Fruit fly (Drosophila melanogaster) whole organism, embryonic: ENCODE results near the gene CG33552.

Experiments used
- Ada2b ChIP-seq: fragments of 200-800 bp; sonication (Bioruptor generic); IDR thresholded peaks from 2 replicates; pipeline ENCODE4 v1.3.6; 2022; ENCODE audit warnings: missing biosample characterization, missing genetic modification characterization
- BEAF-32 ChIP-seq: fragments of 200-800 bp; sonication (Bioruptor generic); optimal IDR thresholded peaks from 3 replicates; lab custom pipeline; 2017; ENCODE audit warnings: missing biosample characterization, missing genetic modification characterization, mild to moderate bottlenecking, moderate library complexity, missing genetic modification reagents
- Bteb2 ChIP-seq: fragments of 200-800 bp; sonication (Bioruptor generic); optimal IDR thresholded peaks from 2 replicates; lab custom pipeline; 2016; ENCODE audit warnings: missing biosample characterization, missing genetic modification characterization
- CG10654 ChIP-seq: fragments of 200-800 bp; sonication (Bioruptor generic); optimal IDR thresholded peaks from 2 replicates; lab custom pipeline; 2016; ENCODE audit warnings: missing biosample characterization, missing genetic modification characterization
- CG11093 ChIP-seq: fragments of 200-800 bp; sonication (Bioruptor generic); IDR thresholded peaks from 3 replicates; pipeline ENCODE4 v1.3.6; 2022; ENCODE audit warnings: missing biosample characterization, missing genetic modification characterization
- CG11456 ChIP-seq: fragments of 200-800 bp; sonication (Bioruptor generic); IDR thresholded peaks from 3 replicates; pipeline ENCODE4 v1.3.6; 2022; ENCODE audit warnings: missing biosample characterization, missing genetic modification characterization
- CG1233 ChIP-seq: fragments of 200-800 bp; sonication (Bioruptor generic); optimal IDR thresholded peaks from 4 replicates; lab custom pipeline; 2018; ENCODE audit warnings: missing biosample characterization, mild to moderate bottlenecking, missing genetic modification characterization
- CG12769 ChIP-seq: fragments of 200-800 bp; sonication (Bioruptor generic); optimal IDR thresholded peaks from 2 replicates; lab custom pipeline; 2019; ENCODE audit warnings: missing biosample characterization, mild to moderate bottlenecking, missing genetic modification characterization, moderate library complexity
- CG13296 ChIP-seq: fragments of 200-800 bp; sonication (Bioruptor generic); optimal IDR thresholded peaks from 3 replicates; lab custom pipeline; 2018; ENCODE audit warnings: missing biosample characterization, mild to moderate bottlenecking, missing genetic modification characterization
- CG14710 ChIP-seq: fragments of 200-800 bp; sonication (Bioruptor generic); optimal IDR thresholded peaks from 3 replicates; lab custom pipeline; 2019; ENCODE audit warnings: missing biosample characterization, mild to moderate bottlenecking, missing genetic modification characterization, moderate library complexity
- CG14860 ChIP-seq: fragments of 200-800 bp; sonication (Bioruptor generic); IDR thresholded peaks from 3 replicates; pipeline ENCODE4 v1.3.6; 2022; ENCODE audit warnings: missing biosample characterization, missing genetic modification characterization; ENCODE audit not compliant: partially characterized antibody
- CG1603 ChIP-seq: fragments of 200-800 bp; sonication (Bioruptor generic); optimal IDR thresholded peaks from 2 replicates; lab custom pipeline; 2019; ENCODE audit warnings: missing biosample characterization, mild to moderate bottlenecking, missing genetic modification characterization, moderate library complexity
- CG17829 ChIP-seq: fragments of 200-800 bp; optimal IDR thresholded peaks from 2 replicates; lab custom pipeline; 2019; ENCODE audit warnings: missing biosample characterization, mild to moderate bottlenecking, missing genetic modification characterization, moderate library complexity
- CG2116 ChIP-seq: fragments of 200-800 bp; sonication (Bioruptor generic); optimal IDR thresholded peaks from 3 replicates; lab custom pipeline; 2018; ENCODE audit warnings: missing biosample characterization, mild to moderate bottlenecking, missing genetic modification characterization
- CG30020 ChIP-seq: fragments of 200-800 bp; optimal IDR thresholded peaks from 2 replicates; lab custom pipeline; 2019; ENCODE audit warnings: missing biosample characterization, mild to moderate bottlenecking, missing genetic modification characterization, moderate library complexity
- CG30403 ChIP-seq: fragments of 200-800 bp; sonication (Bioruptor generic); optimal IDR thresholded peaks from 3 replicates; lab custom pipeline; 2016; ENCODE audit warnings: missing biosample characterization, missing genetic modification characterization
- CG3065 ChIP-seq: fragments of 200-800 bp; sonication (Bioruptor generic); optimal IDR thresholded peaks from 2 replicates; lab custom pipeline; 2016; ENCODE audit warnings: missing biosample characterization, missing genetic modification characterization
- CG32772 ChIP-seq: fragments of 200-800 bp; sonication (Bioruptor generic); IDR thresholded peaks from 2 replicates; pipeline ENCODE4 v1.3.6; 2022; ENCODE audit warnings: missing biosample characterization, missing genetic modification characterization
- CG34422 ChIP-seq: fragments of 200-800 bp; sonication (Bioruptor generic); IDR thresholded peaks from 3 replicates; pipeline ENCODE4 v1.3.6; 2022; ENCODE audit warnings: missing biosample characterization, missing genetic modification characterization
- CG3838 ChIP-seq: fragments of 200-800 bp; sonication (Bioruptor generic); optimal IDR thresholded peaks from 3 replicates; lab custom pipeline; 2016; ENCODE audit warnings: missing biosample characterization, missing genetic modification characterization
- CG7987 ChIP-seq: fragments of 200-800 bp; sonication (Bioruptor generic); optimal IDR thresholded peaks from 2 replicates; lab custom pipeline; 2018; ENCODE audit warnings: missing biosample characterization, mild to moderate bottlenecking, missing genetic modification characterization, moderate library complexity
- CG8089 ChIP-seq: fragments of 200-800 bp; sonication (Bioruptor generic); optimal IDR thresholded peaks from 3 replicates; lab custom pipeline; 2016; ENCODE audit warnings: missing biosample characterization, missing genetic modification characterization
- D ChIP-seq, 2 experiments: fragments of 200-800 bp in 1 of 2; fragments of >200 bp in 1 of 2; sonication (Bioruptor generic) in 1 of 2; optimal IDR thresholded peaks; 2 replicates in 1 of 2; 3 replicates in 1 of 2; lab custom pipeline; 2017; ENCODE audit warnings: mild to moderate bottlenecking in 1 of 2, missing biosample characterization in 1 of 2, missing genetic modification characterization in 1 of 2, missing genetic modification reagents in 1 of 2
- Doc3 ChIP-seq: fragments of 200-800 bp; sonication (Bioruptor generic); IDR thresholded peaks from 3 replicates; pipeline ENCODE4 v1.3.6; 2022; ENCODE audit warnings: missing biosample characterization, missing genetic modification characterization; ENCODE audit not compliant: partially characterized antibody
- Drgx ChIP-seq: fragments of 200-800 bp; sonication (Bioruptor generic); IDR thresholded peaks from 2 replicates; pipeline ENCODE4 v1.3.6; 2022; ENCODE audit warnings: missing biosample characterization, missing genetic modification characterization
- Eip74EF ChIP-seq, 2 experiments: fragments of 200-800 bp in 1 of 2; fragments of >200 bp in 1 of 2; sonication (Bioruptor generic) in 1 of 2; optimal IDR thresholded peaks; 2 replicates each; lab custom pipeline; 2017 to 2019; ENCODE audit warnings: missing biosample characterization in 2 of 2, missing genetic modification characterization in 2 of 2, mild to moderate bottlenecking in 1 of 2, moderate library complexity in 1 of 2
- HLH4C ChIP-seq: fragments of 200-800 bp; sonication (Bioruptor generic); IDR thresholded peaks from 3 replicates; pipeline ENCODE4 v1.3.6; 2022; ENCODE audit warnings: missing biosample characterization, missing genetic modification characterization; ENCODE audit not compliant: partially characterized antibody
- Hey ChIP-seq: fragments of 200-800 bp; sonication (Bioruptor generic); optimal IDR thresholded peaks from 3 replicates; lab custom pipeline; 2018; ENCODE audit warnings: missing biosample characterization, mild to moderate bottlenecking, missing genetic modification characterization
- HmgD ChIP-seq: fragments of 200-800 bp; sonication (Bioruptor generic); optimal IDR thresholded peaks from 3 replicates; lab custom pipeline; 2016; ENCODE audit warnings: missing biosample characterization, missing genetic modification characterization
- HmgZ ChIP-seq: fragments of 200-800 bp; sonication (Bioruptor generic); optimal IDR thresholded peaks from 2 replicates; lab custom pipeline; 2018; ENCODE audit warnings: missing biosample characterization, mild to moderate bottlenecking, missing genetic modification characterization
- Rx ChIP-seq: fragments of 200-800 bp; sonication (Bioruptor generic); IDR thresholded peaks from 2 replicates; pipeline ENCODE4 v1.3.6; 2022; ENCODE audit warnings: missing biosample characterization, missing genetic modification characterization
- Tbp ChIP-seq: fragments of >200 bp; optimal IDR thresholded peaks from 2 replicates; lab custom pipeline; 2018; ENCODE audit warnings: missing biosample characterization, missing genetic modification characterization
- abd-A ChIP-seq: fragments of 200-800 bp; sonication (Bioruptor generic); optimal IDR thresholded peaks from 3 replicates; lab custom pipeline; 2019; ENCODE audit warnings: missing biosample characterization, mild to moderate bottlenecking, missing genetic modification characterization, moderate library complexity
- ase ChIP-seq: fragments of 200-800 bp; sonication (Bioruptor generic); IDR thresholded peaks from 3 replicates; pipeline ENCODE4 v1.3.6; 2022; ENCODE audit warnings: missing biosample characterization, missing genetic modification characterization
- caup ChIP-seq: fragments of 200-800 bp; sonication (Bioruptor generic); optimal IDR thresholded peaks from 3 replicates; lab custom pipeline; 2017; ENCODE audit warnings: missing biosample characterization, mild to moderate bottlenecking, missing genetic modification characterization, moderate library complexity; ENCODE audit not compliant: severe bottlenecking
- dysf ChIP-seq: fragments of 200-800 bp; sonication (Bioruptor generic); IDR thresholded peaks from 3 replicates; pipeline ENCODE4 v1.3.6; 2022; ENCODE audit warnings: missing biosample characterization, missing genetic modification characterization
- gcm2 ChIP-seq: fragments of 200-800 bp; sonication (Bioruptor generic); optimal IDR thresholded peaks from 2 replicates; lab custom pipeline; 2016; ENCODE audit warnings: missing biosample characterization, missing genetic modification characterization
- gsb ChIP-seq: fragments of 200-800 bp; sonication (Bioruptor generic); IDR thresholded peaks from 2 replicates; pipeline ENCODE4 v1.3.6; 2022; ENCODE audit warnings: missing biosample characterization, missing genetic modification characterization
- gsb-n ChIP-seq: fragments of 200-800 bp; sonication (Bioruptor generic); optimal IDR thresholded peaks from 3 replicates; lab custom pipeline; 2018; ENCODE audit warnings: missing biosample characterization, mild to moderate bottlenecking, missing genetic modification characterization
- jing ChIP-seq: fragments of 200-800 bp; sonication (Bioruptor generic); optimal IDR thresholded peaks from 2 replicates; lab custom pipeline; 2018; ENCODE audit warnings: missing biosample characterization, mild to moderate bottlenecking, missing genetic modification characterization
- nerfin-2 ChIP-seq: fragments of 200-800 bp; sonication (Bioruptor generic); IDR thresholded peaks from 2 replicates; pipeline ENCODE4 v1.3.6; 2022; ENCODE audit warnings: missing biosample characterization, missing genetic modification characterization; ENCODE audit not compliant: partially characterized antibody
- nmo ChIP-seq: fragments of 200-800 bp; sonication (Bioruptor generic); optimal IDR thresholded peaks from 2 replicates; lab custom pipeline; 2018; ENCODE audit warnings: missing biosample characterization, mild to moderate bottlenecking, missing genetic modification characterization, moderate library complexity
- pho ChIP-seq: fragments of 200-800 bp; sonication (Bioruptor generic); optimal IDR thresholded peaks from 2 replicates; lab custom pipeline; 2016; ENCODE audit warnings: missing biosample characterization, missing genetic modification characterization
- sens ChIP-seq: fragments of 200-800 bp; sonication (Bioruptor generic); peaks from one replicate; lab custom pipeline; 2016; ENCODE audit warnings: missing biosample characterization, missing genetic modification characterization
- sna ChIP-seq: fragments of 200-800 bp; sonication (Bioruptor generic); IDR thresholded peaks from 2 replicates; pipeline ENCODE4 v1.3.6; 2022; ENCODE audit warnings: missing biosample characterization, missing genetic modification characterization; ENCODE audit not compliant: partially characterized antibody
- stwl ChIP-seq: fragments of 200-800 bp; sonication (Bioruptor generic); optimal IDR thresholded peaks from 3 replicates; lab custom pipeline; 2018; ENCODE audit warnings: missing biosample characterization, mild to moderate bottlenecking, missing genetic modification characterization, moderate library complexity
- zen ChIP-seq: fragments of 200-800 bp; sonication (Bioruptor generic); optimal IDR thresholded peaks from 3 replicates; lab custom pipeline; 2018; ENCODE audit warnings: missing biosample characterization, mild to moderate bottlenecking, missing genetic modification characterization, moderate library complexity
- zf30C ChIP-seq: fragments of 200-800 bp; sonication (Bioruptor generic); optimal IDR thresholded peaks from 3 replicates; lab custom pipeline; 2018; ENCODE audit warnings: missing biosample characterization, mild to moderate bottlenecking, missing genetic modification characterization

Gene CG33552

dm6 chr2L:16672290-16672689 is 10.0 kb upstream of the CG33552 start:
- no peak for TF ChIP-seq CG3065 (GFP tag; lab: Kevin White, UChicago)
- TF ChIP-seq Hey: no peak
- no peak for TF ChIP-seq Eip74EF (GFP tag; optimal IDR thresholded peaks at IDR 0.05; lab: Kevin White, UChicago)
- TF ChIP-seq CG34422 (GFP tag; lab: Robert Waterston, UW): no peak
- TF ChIP-seq gcm2: no peak
- TF ChIP-seq CG32772 (GFP tag; lab: Robert Waterston, UW): no peak
- peak; percentile 73 for TF ChIP-seq sens (GFP tag; lab: Kevin White, UChicago)
- 0 out of 3 replicates have a peak, but pooled peaks have one; percentile 14 for TF ChIP-seq dysf (GFP tag; lab: Robert Waterston, UW)
- TF ChIP-seq CG14710 (tag; lab: Kevin White, UChicago): no peak
- no peak for TF ChIP-seq zf30C (GFP tag; lab: Kevin White, UChicago)
- TF ChIP-seq Drgx (GFP tag; lab: Robert Waterston, UW): peak; percentile 52
- TF ChIP-seq ase: no peak
- TF ChIP-seq CG11456: no peak
- TF ChIP-seq CG11093: no peak
- 0 out of 2 replicates have a peak, but pooled peaks have one; percentile 7 for TF ChIP-seq Ada2b
- no peak for TF ChIP-seq CG10654 (GFP tag; lab: Kevin White, UChicago)
- TF ChIP-seq gsb (GFP tag; lab: Robert Waterston, UW): no peak
- no peak for TF ChIP-seq gsb-n (tag; lab: Kevin White, UChicago)
- no peak for TF ChIP-seq jing (GFP tag; lab: Kevin White, UChicago)
- no peak for TF ChIP-seq Rx (GFP tag; lab: Robert Waterston, UW)
- no peak for TF ChIP-seq CG2116 (GFP tag; lab: Kevin White, UChicago)

- TF ChIP-seq CG17829 (tag; lab: Kevin White, UChicago) (peak; percentile 25), Bteb2 (no peak), Hey (no peak), BEAF-32 (GFP tag; lab: Kevin White, UChicago) (peak; percentile 90), CG3838 (GFP tag; lab: Kevin White, UChicago) (peak; percentile 7), HmgD (GFP tag; lab: Kevin White, UChicago) (peak; percentile 33), Tbp (no peak), CG14860 (GFP tag; lab: Robert Waterston, UW) (peak; percentile 81), CG7987 (peak; percentile 8), HLH4C (GFP tag; lab: Robert Waterston, UW) (peak; percentile 87), zen (tag; lab: Kevin White, UChicago) (peak; percentile 42), CG8089 (GFP tag; lab: Kevin White, UChicago) (no peak), CG1603 (peak; percentile 78), CG30020 (peak; percentile 41), CG13296 (GFP tag; lab: Kevin White, UChicago) (no peak), CG1233 (GFP tag; lab: Kevin White, UChicago) (no peak), nmo (GFP tag; lab: Kevin White, UChicago) (peak; percentile 52), Doc3 (GFP tag; lab: Robert Waterston, UW) (peak; percentile 87), pho (GFP tag; lab: Kevin White, UChicago) (no peak), CG12769 (tag; lab: Kevin White, UChicago) (no peak), stwl (tag; lab: Kevin White, UChicago) (peak; percentile 89), nerfin-2 (GFP tag; lab: Robert Waterston, UW) (peak; percentile 72; the same call in 1 of the 2 replicates), sna (GFP tag; lab: Robert Waterston, UW) (peak; percentile 88), abd-A (tag; lab: Kevin White, UChicago) (peak; percentile 60), CG30403 (GFP tag; lab: Kevin White, UChicago) (peak; percentile 0), D (optimal IDR thresholded peaks at IDR 0.05; lab: Kevin White, UChicago) (no peak), D (GFP tag; optimal IDR thresholded peaks at IDR 0.05; lab: Kevin White, UChicago) (no peak), caup (GFP tag; lab: Kevin White, UChicago) (peak; percentile 18), HmgZ (tag; lab: Kevin White, UChicago) (peak; percentile 72)
Measured at dm6 chr2L:16676651-16677359, 5.5 kb upstream of the CG33552 start, which contains the start of the genes Trpgamma and her. Gene Trpgamma, minus strand, starts transcription at chr2L:16676701. Gene her, plus strand, starts transcription at chr2L:16677185.
